Fruit fly (Drosophila melanogaster): ENCODE results near the gene CG14221.
A peak's percentile ranks its signal among the peaks of the same experiment; 100 is the strongest.

DNA sequence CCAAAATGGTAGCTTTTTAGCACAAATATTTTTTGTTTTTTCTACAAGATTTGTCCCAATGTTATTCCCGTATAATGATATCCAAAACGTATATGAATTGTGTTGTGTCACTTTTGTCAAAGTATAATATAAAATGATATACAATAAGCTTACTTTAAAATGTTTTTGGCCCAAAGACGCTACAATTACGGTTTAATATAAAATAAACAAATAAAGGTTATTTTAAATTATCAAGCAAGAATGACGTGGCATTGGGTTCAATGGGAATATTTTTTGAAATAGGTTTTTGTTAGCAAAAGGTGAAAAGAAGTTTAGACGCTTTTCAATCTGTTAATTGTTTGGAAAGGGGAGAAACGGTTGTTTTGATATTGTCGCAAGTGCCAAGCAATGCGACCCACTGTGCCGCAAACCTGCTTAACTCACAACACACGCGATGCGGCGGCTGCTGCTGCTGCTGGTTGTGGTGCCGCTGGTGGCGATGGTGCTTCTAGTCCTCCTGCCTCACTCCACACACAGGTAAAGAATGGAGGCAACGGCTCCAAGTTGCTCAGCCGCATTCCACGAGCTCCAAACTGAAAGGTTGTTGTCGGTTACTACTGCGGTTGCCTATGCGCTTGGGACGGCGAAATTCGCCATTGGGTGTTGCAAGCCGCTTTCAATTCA, 42.3 kb upstream of the CG14221 start:
- peak; percentile 55 for TF ChIP-seq fd59A (GFP tag; optimal IDR thresholded peaks at IDR 0.05)
- TF ChIP-seq Ets96B (tag; optimal IDR thresholded peaks at IDR 0.05), result peak; percentile 46
- no peak for TF ChIP-seq CG8319 (GFP tag; optimal IDR thresholded peaks at IDR 0.05)
- TF ChIP-seq CG16779 (tag; optimal IDR thresholded peaks at IDR 0.05), result no peak
- no peak for TF ChIP-seq CG11902 (GFP tag; optimal IDR thresholded peaks at IDR 0.05)
- TF ChIP-seq CG3919 (GFP tag; optimal IDR thresholded peaks at IDR 0.05), result peak; percentile 51
- peak; percentile 50 for TF ChIP-seq CG6792 (GFP tag; optimal IDR thresholded peaks at IDR 0.05)
- no peak for TF ChIP-seq CG8119 (GFP tag; IDR thresholded peaks at IDR 0.05)
- peak; percentile 47 for TF ChIP-seq achi (GFP tag; optimal IDR thresholded peaks at IDR 0.05)
